Worm (Caenorhabditis elegans) whole organism, L4 larva: ENCODE results near the gene rad-54.L2.

Source experiments
- D1046.2 ChIP-seq: fragments of 200-800 bp; sonication (Bioruptor generic); IDR thresholded peaks from 2 replicates; pipeline ENCODE4 v1.3.6; 2022; ENCODE audit warnings: missing genetic modification characterization, missing compliant biosample characterization
- F10B5.3 ChIP-seq: sonication (generic microtip); optimal IDR thresholded peaks from 2 replicates; lab custom pipeline; 2016; ENCODE audit warnings: mild to moderate bottlenecking, missing genetic modification characterization, missing compliant biosample characterization
- T20F7.1 ChIP-seq: fragments of 200-800 bp; sonication (Bioruptor generic); optimal IDR thresholded peaks from 2 replicates; lab custom pipeline; 2018; ENCODE audit warnings: mild to moderate bottlenecking, missing genetic modification characterization, missing compliant biosample characterization
- T26A8.4 ChIP-seq: fragments of 200-800 bp; sonication (Bioruptor generic); IDR thresholded peaks from 2 replicates; pipeline ENCODE4 v1.3.6; 2022; ENCODE audit warnings: missing genetic modification characterization, missing compliant biosample characterization
- Y5F2A.4 ChIP-seq: fragments of 200-800 bp; sonication (Bioruptor generic); optimal IDR thresholded peaks from 2 replicates; lab custom pipeline; 2018; ENCODE audit warnings: mild to moderate bottlenecking, missing genetic modification characterization, missing compliant biosample characterization
- aha-1 ChIP-seq: fragments of 150-350 bp; peaks from one replicate; lab custom pipeline; 2014; ENCODE audit warnings: missing biosample characterization, missing genetic modification characterization
- aly-2 ChIP-seq: sonication (generic microtip); optimal IDR thresholded peaks from 2 replicates; lab custom pipeline; 2018; ENCODE audit warnings: missing biosample characterization, missing genetic modification characterization
- ama-1 ChIP-seq: fragments of 150-350 bp; optimal IDR thresholded peaks from 2 replicates; lab custom pipeline; 2014; ENCODE audit warnings: inconsistent platforms, mixed read lengths
- attf-4 ChIP-seq: sonication (generic microtip); optimal IDR thresholded peaks from 3 replicates; lab custom pipeline; 2017; ENCODE audit warnings: missing biosample characterization, missing genetic modification characterization
- ceh-20 ChIP-seq: fragments of 200-800 bp; sonication (Bioruptor generic); IDR thresholded peaks from 2 replicates; pipeline ENCODE4 v1.3.6; 2022; ENCODE audit warnings: missing genetic modification reagents, missing genetic modification characterization, missing compliant biosample characterization
- ceh-28 ChIP-seq: fragments of 150-350 bp; optimal IDR thresholded peaks from 2 replicates; lab custom pipeline; 2014; ENCODE audit warnings: missing biosample characterization, missing genetic modification reagents, missing genetic modification characterization
- ceh-44 ChIP-seq: fragments of 200-800 bp; sonication (Bioruptor generic); IDR thresholded peaks from 2 replicates; pipeline ENCODE4 v1.3.6; 2022; ENCODE audit warnings: missing genetic modification reagents, missing genetic modification characterization, missing compliant biosample characterization
- cey-2 ChIP-seq: sonication (generic microtip); optimal IDR thresholded peaks from 3 replicates; lab custom pipeline; 2017; ENCODE audit warnings: missing genetic modification characterization, mild to moderate bottlenecking, missing compliant biosample characterization, antibody characterized with exemption, borderline replicate concordance; ENCODE audit not compliant: insufficient read depth
- daf-12 ChIP-seq: fragments of 150-350 bp; optimal IDR thresholded peaks from 2 replicates; lab custom pipeline; 2014; ENCODE audit warnings: missing biosample characterization, missing genetic modification reagents, missing genetic modification characterization
- daf-19 ChIP-seq: fragments of 200-800 bp; sonication (Bioruptor generic); conservative IDR thresholded peaks from 2 replicates; pipeline ENCODE4 v1.3.6; 2022; ENCODE audit warnings: missing genetic modification characterization, missing compliant biosample characterization
- dmd-6 ChIP-seq: fragments of 200-800 bp; sonication (Bioruptor generic); IDR thresholded peaks from 2 replicates; pipeline ENCODE4 v1.3.6; 2022; ENCODE audit warnings: missing genetic modification reagents, missing genetic modification characterization, missing compliant biosample characterization
- dmd-8 ChIP-seq: fragments of 200-800 bp; sonication (Bioruptor generic); IDR thresholded peaks from 2 replicates; pipeline ENCODE4 v1.3.6; 2022; ENCODE audit warnings: missing genetic modification characterization, missing compliant biosample characterization
- dpl-1 ChIP-seq: fragments of 150-350 bp; optimal IDR thresholded peaks from 2 replicates; lab custom pipeline; 2014; ENCODE audit warnings: missing biosample characterization, missing genetic modification reagents, missing genetic modification characterization
- dve-1 ChIP-seq: sonication (generic microtip); optimal IDR thresholded peaks from 2 replicates; lab custom pipeline; 2017; ENCODE audit warnings: antibody characterized with exemption, mild to moderate bottlenecking, missing genetic modification characterization, missing compliant biosample characterization; ENCODE audit not compliant: insufficient read depth
- egl-43 ChIP-seq: fragments of 200-800 bp; sonication (Bioruptor generic); IDR thresholded peaks from 2 replicates; pipeline ENCODE4 v1.3.6; 2022; ENCODE audit warnings: missing genetic modification reagents, missing genetic modification characterization, missing compliant biosample characterization
- gei-8 ChIP-seq: fragments of 200-800 bp; sonication (Bioruptor generic); optimal IDR thresholded peaks from 2 replicates; lab custom pipeline; 2018; ENCODE audit warnings: mild to moderate bottlenecking, missing genetic modification characterization, missing compliant biosample characterization
- hif-1 ChIP-seq, 2 experiments: sonication (generic microtip); optimal IDR thresholded peaks; 2 replicates each; lab custom pipeline; 2016 to 2017; ENCODE audit warnings: missing compliant biosample characterization in 2 of 2, missing genetic modification characterization in 2 of 2, missing genetic modification reagents in 2 of 2, missing genotype in 2 of 2, mild to moderate bottlenecking in 1 of 2
- hlh-30 ChIP-seq: sonication (generic microtip); optimal IDR thresholded peaks from 2 replicates; lab custom pipeline; 2017; ENCODE audit warnings: antibody characterized with exemption, mild to moderate bottlenecking, missing genetic modification characterization, missing compliant biosample characterization; ENCODE audit not compliant: insufficient read depth
- jun-1 ChIP-seq: fragments of 150-350 bp; optimal IDR thresholded peaks from 2 replicates; lab custom pipeline; 2014; ENCODE audit warnings: missing biosample characterization, missing genetic modification reagents, missing genetic modification characterization
- lin-1 ChIP-seq: fragments of 200-800 bp; sonication (Bioruptor generic); IDR thresholded peaks from 2 replicates; pipeline ENCODE4 v1.3.6; 2022; ENCODE audit warnings: missing genetic modification reagents, missing genetic modification characterization, missing compliant biosample characterization
- lin-13 ChIP-seq: fragments of 150-350 bp; optimal IDR thresholded peaks from 2 replicates; lab custom pipeline; 2014; ENCODE audit warnings: missing biosample characterization, missing genetic modification reagents, missing genetic modification characterization
- lir-3 ChIP-seq: sonication (generic microtip); optimal IDR thresholded peaks from 2 replicates; lab custom pipeline; 2016; ENCODE audit warnings: mild to moderate bottlenecking, missing genetic modification characterization, missing compliant biosample characterization
- lsy-2 ChIP-seq, 2 experiments: fragments of 150-350 bp in 1 of 2; sonication (generic microtip) in 1 of 2; optimal IDR thresholded peaks; 2 replicates each; lab custom pipeline; 2014 to 2017; ENCODE audit warnings: missing biosample characterization in 2 of 2, missing genetic modification characterization in 2 of 2
- madf-5 ChIP-seq, 2 experiments: fragments of 200-800 bp; sonication (Bioruptor generic); IDR thresholded peaks; 2 replicates each; pipeline ENCODE4 v1.3.6; 2022; ENCODE audit warnings: missing compliant biosample characterization in 2 of 2, missing genetic modification characterization in 2 of 2
- mdt-29 ChIP-seq: fragments of 200-800 bp; sonication (Bioruptor generic); IDR thresholded peaks from 2 replicates; pipeline ENCODE4 v1.3.6; 2022; ENCODE audit warnings: missing genetic modification reagents, missing genetic modification characterization, missing compliant biosample characterization
- mxl-3 ChIP-seq: fragments of 200-800 bp; sonication (Bioruptor generic); optimal IDR thresholded peaks from 2 replicates; lab custom pipeline; 2018; ENCODE audit warnings: mild to moderate bottlenecking, missing genetic modification characterization, missing compliant biosample characterization
- nhr-102 ChIP-seq: sonication (generic microtip); optimal IDR thresholded peaks from 2 replicates; lab custom pipeline; 2016; ENCODE audit warnings: mild to moderate bottlenecking, missing genetic modification characterization, moderate library complexity, missing compliant biosample characterization
- nhr-11 ChIP-seq: fragments of 150-350 bp; optimal IDR thresholded peaks from 2 replicates; lab custom pipeline; 2014; ENCODE audit warnings: missing biosample characterization, missing genetic modification characterization
- nhr-25 ChIP-seq: sonication (generic microtip); optimal IDR thresholded peaks from 2 replicates; lab custom pipeline; 2017; ENCODE audit warnings: missing genetic modification characterization, mild to moderate bottlenecking, missing compliant biosample characterization, antibody characterized with exemption, moderate library complexity, borderline replicate concordance; ENCODE audit not compliant: insufficient read depth
- nhr-28 ChIP-seq: fragments of 150-350 bp; optimal IDR thresholded peaks from 2 replicates; lab custom pipeline; 2014; ENCODE audit warnings: missing biosample characterization, missing genetic modification characterization
- nhr-41 ChIP-seq: fragments of 200-800 bp; sonication (Bioruptor generic); IDR thresholded peaks from 2 replicates; pipeline ENCODE4 v1.3.6; 2022; ENCODE audit warnings: missing genetic modification reagents, missing genetic modification characterization, missing compliant biosample characterization
- nhr-77 ChIP-seq: fragments of 150-350 bp; optimal IDR thresholded peaks from 2 replicates; lab custom pipeline; 2014; ENCODE audit warnings: missing biosample characterization, missing genetic modification characterization
- pha-4 ChIP-seq, 2 experiments: fragments of 150-350 bp in 1 of 2; fragments of 200-800 bp in 1 of 2; sonication (Bioruptor generic) in 1 of 2; IDR thresholded peaks in 1 of 2; optimal IDR thresholded peaks in 1 of 2; 2 replicates each; pipeline versions ENCODE4 v1.3.6 to Lab custom; 2014 to 2022; ENCODE audit warnings: missing genetic modification characterization in 2 of 2, missing genetic modification reagents in 2 of 2, missing biosample characterization in 1 of 2, missing compliant biosample characterization in 1 of 2
- pqm-1 ChIP-seq: sonication (generic microtip); optimal IDR thresholded peaks from 2 replicates; lab custom pipeline; 2017; ENCODE audit warnings: missing biosample characterization, missing genetic modification characterization
- rbr-2 ChIP-seq: sonication (generic microtip); optimal IDR thresholded peaks from 2 replicates; lab custom pipeline; 2016; ENCODE audit warnings: missing genotype, missing genetic modification characterization, missing compliant biosample characterization
- snpc-1.2 ChIP-seq: fragments of 200-800 bp; sonication (Bioruptor generic); IDR thresholded peaks from 2 replicates; pipeline ENCODE4 v1.3.6; 2022; ENCODE audit warnings: missing genetic modification reagents, missing genetic modification characterization, missing compliant biosample characterization
- snpc-4 ChIP-seq: fragments of 150-350 bp; optimal IDR thresholded peaks from 2 replicates; lab custom pipeline; 2014; ENCODE audit warnings: missing biosample characterization, missing genetic modification characterization
- spr-3 ChIP-seq: fragments of 200-800 bp; sonication (Bioruptor generic); optimal IDR thresholded peaks from 2 replicates; lab custom pipeline; 2018; ENCODE audit warnings: mild to moderate bottlenecking, missing genetic modification characterization, missing compliant biosample characterization
- tra-1 ChIP-seq: fragments of 200-800 bp; sonication (Bioruptor generic); IDR thresholded peaks from 2 replicates; pipeline ENCODE4 v1.3.6; 2022; ENCODE audit warnings: missing genetic modification reagents, missing genetic modification characterization, missing compliant biosample characterization
- unc-130 ChIP-seq: sonication (generic microtip); optimal IDR thresholded peaks from 2 replicates; lab custom pipeline; 2016; ENCODE audit warnings: missing genetic modification reagents, missing genetic modification characterization, missing compliant biosample characterization
- unc-39 ChIP-seq: sonication (generic microtip); optimal IDR thresholded peaks from 2 replicates; lab custom pipeline; 2017; ENCODE audit warnings: missing biosample characterization, missing genetic modification characterization
- unc-62 ChIP-seq, 3 experiments: fragments of 150-350 bp in 1 of 3; sonication (generic microtip); optimal IDR thresholded peaks in 2 of 3; peaks in 1 of 3; 1 replicate in 1 of 3; 2 replicates in 2 of 3; lab custom pipeline; 2014 to 2017; ENCODE audit warnings: missing biosample characterization in 3 of 3, missing genetic modification characterization in 3 of 3, missing genetic modification reagents in 3 of 3, missing genotype in 1 of 3
- zfp-3 ChIP-seq: fragments of 200-800 bp; sonication (Bioruptor generic); conservative IDR thresholded peaks from 2 replicates; pipeline ENCODE4 v1.3.6; 2022; ENCODE audit warnings: missing genetic modification reagents, missing genetic modification characterization, missing compliant biosample characterization
- zip-11 ChIP-seq: fragments of 200-800 bp; sonication (Bioruptor generic); IDR thresholded peaks from 2 replicates; pipeline ENCODE4 v1.3.6; 2022; ENCODE audit warnings: missing genetic modification characterization, missing compliant biosample characterization
- ztf-11 ChIP-seq: fragments of 150-350 bp; optimal IDR thresholded peaks from 2 replicates; lab custom pipeline; 2014; ENCODE audit warnings: missing biosample characterization, missing genetic modification characterization

Gene rad-54.L2

ce11 chrIV:8866092-8866491, 27.8 kb upstream of the rad-54.L2 start (continued):
- no peak for TF ChIP-seq ztf-11 (tag; lab: Kevin White, UChicago)
- TF ChIP-seq gei-8 (GFP tag; lab: Kevin White, UChicago): peak; percentile 8
- TF ChIP-seq egl-43 (GFP tag; lab: Robert Waterston, UW): no peak
- TF ChIP-seq hlh-30 (tag; lab: Kevin White, UChicago): peak; percentile 79
- no peak for TF ChIP-seq D1046.2 (GFP tag; lab: Robert Waterston, UW)
- TF ChIP-seq lin-1 (GFP tag; lab: Robert Waterston, UW): peak; percentile 75
- peak; percentile 2 for TF ChIP-seq cey-2 (tag; lab: Kevin White, UChicago)
- TF ChIP-seq aly-2 (tag; lab: Kevin White, UChicago): no peak
- TF ChIP-seq nhr-102 (tag; lab: Kevin White, UChicago): peak; percentile 34
- peak; percentile 2 for TF ChIP-seq nhr-25
- peak; percentile 86 for TF ChIP-seq dve-1
- peak; percentile 64 for TF ChIP-seq dpl-1
- no peak for TF ChIP-seq mdt-29
- TF ChIP-seq daf-19 (GFP tag; lab: Robert Waterston, UW): no peak
- TF ChIP-seq ama-1 (lab: Kevin White, UChicago): no peak
- no peak for TF ChIP-seq ceh-44 (GFP tag; lab: Robert Waterston, UW)
- TF ChIP-seq dmd-6 (GFP tag; lab: Robert Waterston, UW): peak; percentile 88
- no peak for TF ChIP-seq F10B5.3
- TF ChIP-seq hif-1 (tag; optimal IDR thresholded peaks at IDR 0.05; lab: Kevin White, UChicago): peak in 1 of 2 experiments; percentile 42
- peak; percentile 98 for TF ChIP-seq aha-1
- TF ChIP-seq Y5F2A.4 (GFP tag; lab: Kevin White, UChicago): no peak
- TF ChIP-seq pqm-1 (tag; lab: Kevin White, UChicago): peak; percentile 90
- no peak for TF ChIP-seq madf-5 (GFP tag; IDR thresholded peaks at IDR 0.05; lab: Robert Waterston, UW)
- peak; percentile 81 for TF ChIP-seq nhr-11 (tag; lab: Kevin White, UChicago)
- TF ChIP-seq zfp-3 (GFP tag; lab: Robert Waterston, UW): peak; percentile 59; the same call in 1 of the 2 replicates
- no peak for TF ChIP-seq snpc-4
- TF ChIP-seq nhr-41 (GFP tag; lab: Robert Waterston, UW): no peak
- TF ChIP-seq unc-62 (GFP tag; optimal IDR thresholded peaks at IDR 0.05 in 1 of 2; lab: Kevin White, UChicago): peak in 1 of 2 experiments; percentile 96
- no peak for TF ChIP-seq unc-62 (tag; optimal IDR thresholded peaks at IDR 0.05; lab: Kevin White, UChicago)
- TF ChIP-seq nhr-28 (tag; lab: Kevin White, UChicago): peak; percentile 90
- peak; percentile 81; the same call in 1 of the 2 replicates for TF ChIP-seq tra-1 (GFP tag; lab: Robert Waterston, UW)
- TF ChIP-seq attf-4 (tag; lab: Kevin White, UChicago): no peak
- no peak for TF ChIP-seq zip-11
- TF ChIP-seq daf-12: no peak
- no peak for TF ChIP-seq jun-1 (tag; lab: Kevin White, UChicago)
- no peak for TF ChIP-seq unc-130 (GFP tag; lab: Kevin White, UChicago)
- peak; percentile 86 for TF ChIP-seq ceh-20 (GFP tag; lab: Robert Waterston, UW)
- TF ChIP-seq T20F7.1 (GFP tag; lab: Kevin White, UChicago): peak; percentile 79
- TF ChIP-seq unc-39 (tag; lab: Kevin White, UChicago): no peak
- TF ChIP-seq T26A8.4 (GFP tag; lab: Robert Waterston, UW): no peak
- no peak for TF ChIP-seq dmd-8 (GFP tag; lab: Robert Waterston, UW)
- TF ChIP-seq pha-4 (GFP tag; IDR thresholded peaks at IDR 0.05; lab: Robert Waterston, UW): peak; percentile 38; the same call in 1 of the 2 replicates
- peak; percentile 62 for TF ChIP-seq pha-4 (tag; optimal IDR thresholded peaks at IDR 0.05; lab: Kevin White, UChicago)
- TF ChIP-seq lir-3 (tag; lab: Kevin White, UChicago): no peak
- no peak for TF ChIP-seq spr-3 (GFP tag; lab: Kevin White, UChicago)
- TF ChIP-seq lin-13 (GFP tag; lab: Kevin White, UChicago): peak; percentile 47
- TF ChIP-seq snpc-1.2 (GFP tag; lab: Robert Waterston, UW): no peak
- peak in 1 of 2 experiments; percentile 62 for TF ChIP-seq lsy-2 (tag; optimal IDR thresholded peaks at IDR 0.05; lab: Kevin White, UChicago)
- TF ChIP-seq nhr-77 (tag; lab: Kevin White, UChicago): peak; percentile 74
- TF ChIP-seq rbr-2 (tag; lab: Kevin White, UChicago): peak; percentile 46
- no peak for TF ChIP-seq ceh-28 (tag; lab: Kevin White, UChicago)
- peak; percentile 85 for TF ChIP-seq mxl-3 (GFP tag; lab: Kevin White, UChicago)
